Fruit fly (Drosophila melanogaster): ENCODE measurements around the gene CG11570.

- TF ChIP-seq CG12768 (GFP tag; optimal IDR thresholded peaks at IDR 0.05) (no peak), CG7101 (tag; optimal IDR thresholded peaks at IDR 0.05) (no peak), tj (GFP tag; optimal IDR thresholded peaks at IDR 0.05) (no peak)
Measured at dm6 chr3L:12004136-12004535, 46.6 kb upstream of the CG11570 start.

Data from whole organism, adult.